Worm (Caenorhabditis elegans): ENCODE results near the gene C29F3.3.

C29F3.3 gene

DNA sequence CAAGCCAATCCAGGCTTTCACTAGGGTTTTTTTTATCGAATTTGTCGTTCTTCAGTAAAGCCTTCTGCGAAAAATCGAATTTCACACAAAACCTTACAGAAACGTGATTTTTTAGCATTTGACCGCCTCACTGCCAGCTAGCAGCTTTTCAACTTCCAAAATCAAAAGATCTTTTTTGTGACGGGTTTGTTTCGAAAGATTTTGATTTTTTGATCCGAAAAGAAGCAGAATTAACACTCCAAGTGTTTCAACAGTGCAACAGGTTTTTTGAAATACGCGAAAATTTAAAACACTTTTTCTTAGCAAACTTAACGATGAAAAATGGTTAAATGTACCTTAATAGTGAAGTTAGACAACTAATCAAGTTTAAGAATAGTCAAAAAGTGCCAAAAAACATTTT, 5.8 kb downstream of the C29F3.3 start, which contains the start of gene clec-229:
clec-229 (minus strand) TSS at position 101 of the 400 bp plus-strand sequence.
- TF ChIP-seq pax-3 (tag; optimal IDR thresholded peaks at IDR 0.05), result no peak
- no peak for TF ChIP-seq C04F5.9 (tag; optimal IDR thresholded peaks at IDR 0.05)
- TF ChIP-seq ceh-8 (GFP tag; optimal IDR thresholded peaks at IDR 0.05), result no peak

DNA sequence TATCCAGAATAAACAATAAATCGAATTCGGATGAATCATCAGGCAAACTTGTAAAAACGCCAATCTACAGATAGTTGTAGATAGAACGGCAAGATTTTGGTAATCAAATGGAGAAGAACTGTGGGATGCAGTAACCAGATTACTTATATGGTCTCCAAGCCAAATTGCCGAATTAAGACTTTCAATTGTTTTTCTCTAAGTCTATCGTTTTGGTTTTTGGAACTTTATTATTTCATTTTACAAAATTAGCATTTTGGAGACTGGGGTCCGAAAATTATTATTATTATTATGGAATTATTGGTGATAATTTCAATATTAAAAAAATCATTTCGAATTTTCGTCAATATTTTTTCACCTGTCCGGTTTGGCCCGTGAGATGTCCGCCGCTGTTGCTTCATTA, 7.8 kb downstream of the C29F3.3 start, which contains the start of gene clec-228:
clec-228 (minus strand) TSS at position 101 of the 400 bp plus-strand sequence.
- TF ChIP-seq nhr-237 (tag; optimal IDR thresholded peaks at IDR 0.05) (no peak), lin-14 (GFP tag; optimal IDR thresholded peaks at IDR 0.05) (no peak), fkh-10 (GFP tag; optimal IDR thresholded peaks at IDR 0.05) (no peak), dsc-1 (tag; optimal IDR thresholded peaks at IDR 0.05) (no peak), nhr-76 (tag; optimal IDR thresholded peaks at IDR 0.05) (no peak), unc-98 (GFP tag; IDR thresholded peaks at IDR 0.05) (no peak), unc-86 (tag; optimal IDR thresholded peaks at IDR 0.05) (no peak), egl-13 (tag; optimal IDR thresholded peaks at IDR 0.05) (no peak), nhr-47 (tag; optimal IDR thresholded peaks at IDR 0.05) (no peak), egl-27 (tag; optimal IDR thresholded peaks at IDR 0.05) (no peak), fos-1 (tag; optimal IDR thresholded peaks at IDR 0.05) (no peak), tbx-2 (tag; optimal IDR thresholded peaks at IDR 0.05) (no peak), nhr-19 (GFP tag; conservative IDR thresholded peaks at IDR 0.05) (no peak), efl-3 (GFP tag; optimal IDR thresholded peaks at IDR 0.05) (no peak), nhr-71 (tag; optimal IDR thresholded peaks at IDR 0.05) (no peak)

DNA sequence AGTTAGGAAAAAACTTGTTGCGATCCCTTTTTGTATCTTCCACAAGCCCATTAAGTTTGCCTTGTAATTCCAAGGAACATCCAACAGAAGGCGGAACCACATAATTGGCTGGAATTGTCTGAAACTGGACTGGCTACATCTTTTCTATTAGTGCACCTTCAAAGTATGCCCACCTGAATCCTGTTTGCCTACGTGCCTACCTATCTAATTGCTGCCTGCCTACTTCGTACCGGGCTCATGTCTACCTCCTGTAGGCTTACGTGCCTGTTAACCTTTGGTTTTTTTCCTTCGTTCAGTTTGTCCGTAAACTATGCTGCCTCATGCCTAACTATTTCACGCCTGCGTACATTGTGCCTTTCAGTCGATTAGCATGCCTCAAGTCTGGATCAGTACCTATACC, 9.8 kb downstream of the C29F3.3 start, which contains the start of gene wrt-7:
wrt-7 (minus strand) TSS at position 101 of the 400 bp plus-strand sequence.
- peak; percentile 21 for TF ChIP-seq pax-3 (tag; optimal IDR thresholded peaks at IDR 0.05)
- TF ChIP-seq ceh-63 (GFP tag; optimal IDR thresholded peaks at IDR 0.05), result no peak
- TF ChIP-seq aly-2 (tag; optimal IDR thresholded peaks at IDR 0.05), result no peak
- no peak for TF ChIP-seq rnt-1 (tag; optimal IDR thresholded peaks at IDR 0.05)
- no peak for TF ChIP-seq lin-35 (GFP tag; optimal IDR thresholded peaks at IDR 0.05)
- no peak for TF ChIP-seq nhr-11 (tag; optimal IDR thresholded peaks at IDR 0.05)

DNA sequence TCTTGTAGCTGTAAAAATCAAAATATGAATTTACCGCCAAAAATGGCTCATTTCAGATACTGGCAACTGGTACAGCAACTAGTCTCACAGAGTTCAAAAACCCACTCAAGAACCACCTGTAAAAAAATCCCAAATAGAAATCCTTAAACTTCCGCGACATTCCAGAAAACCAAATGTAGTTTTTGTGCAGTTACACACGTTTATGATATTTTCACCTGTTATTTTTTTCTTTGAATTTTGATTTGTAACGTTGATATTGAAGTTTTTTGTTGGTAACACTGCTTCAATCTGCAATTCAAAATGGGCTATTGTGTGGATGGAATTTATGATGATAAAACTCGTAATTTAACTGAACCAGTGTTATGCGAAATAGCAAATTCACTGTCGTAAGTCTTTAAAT, 14.3 kb downstream of the C29F3.3 start, which contains the start of gene srw-113:
srw-113 (plus strand) TSS at position 301 of the 400 bp plus-strand sequence.
- no peak for TF ChIP-seq ces-1 (GFP tag; optimal IDR thresholded peaks at IDR 0.05)
- TF ChIP-seq fkh-8 (tag; optimal IDR thresholded peaks at IDR 0.05), result no peak
- TF ChIP-seq efl-1 (optimal IDR thresholded peaks at IDR 0.05), result no peak
- TF ChIP-seq efl-1 (GFP tag; optimal IDR thresholded peaks at IDR 0.05 in 1 of 2), result peak in 1 of 2 experiments; percentile 13
- TF ChIP-seq nhr-19 (GFP tag; conservative IDR thresholded peaks at IDR 0.05), result no peak
- no peak for TF ChIP-seq egl-27 (tag; optimal IDR thresholded peaks at IDR 0.05)

DNA sequence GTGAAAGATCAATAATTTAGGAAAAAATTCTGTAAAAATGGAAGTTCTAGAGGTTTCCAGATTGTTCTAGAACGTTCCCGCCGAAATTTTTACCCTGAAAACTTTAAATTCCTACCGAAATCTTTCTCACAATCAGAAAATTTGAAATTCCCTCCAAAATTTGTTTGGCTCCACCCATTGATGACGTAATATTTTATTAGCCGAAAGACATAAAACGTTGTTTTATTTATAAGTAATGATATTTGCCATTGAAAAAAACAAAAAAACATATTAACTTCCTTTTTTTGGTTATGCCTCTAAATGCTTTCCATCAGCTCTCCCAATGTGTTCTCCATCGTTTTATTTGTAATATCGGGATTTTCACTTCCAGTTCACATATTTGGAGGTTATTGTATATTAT, 16.9 kb downstream of the C29F3.3 start, which contains the start of gene srh-295:
srh-295 (plus strand) TSS at position 301 of the 400 bp plus-strand sequence.
- TF ChIP-seq nhr-77 (tag; optimal IDR thresholded peaks at IDR 0.05), result no peak
- TF ChIP-seq aha-1 (tag; optimal IDR thresholded peaks at IDR 0.05), result no peak
- no peak for TF ChIP-seq ces-1 (GFP tag; optimal IDR thresholded peaks at IDR 0.05)
- no peak for TF ChIP-seq nhr-11 (tag; optimal IDR thresholded peaks at IDR 0.05)
- no peak for TF ChIP-seq nhr-71 (tag; optimal IDR thresholded peaks at IDR 0.05)
- no peak for TF ChIP-seq hpl-2 (GFP tag; optimal IDR thresholded peaks at IDR 0.05)
- no peak for TF ChIP-seq swsn-7 (tag; optimal IDR thresholded peaks at IDR 0.05)
- no peak for TF ChIP-seq zip-4 (GFP tag; optimal IDR thresholded peaks at IDR 0.05)
- TF ChIP-seq snu-23 (GFP tag; optimal IDR thresholded peaks at IDR 0.05), result no peak
- TF ChIP-seq mab-9 (GFP tag; IDR thresholded peaks at IDR 0.05), result no peak
- no peak for TF ChIP-seq ceh-8 (GFP tag; optimal IDR thresholded peaks at IDR 0.05)
- no peak for TF ChIP-seq C16A3.4 (tag; optimal IDR thresholded peaks at IDR 0.05)
- no peak for TF ChIP-seq pax-3 (tag; optimal IDR thresholded peaks at IDR 0.05)
- no peak for TF ChIP-seq aly-2 (tag; optimal IDR thresholded peaks at IDR 0.05)
- no peak for TF ChIP-seq unc-62 (GFP tag; optimal IDR thresholded peaks at IDR 0.05)
